Worm (Caenorhabditis elegans): ENCODE results near the gene Y73B3A.4.
"Not testable (repeated sequence)": the region's sequence is repeated elsewhere in the genome, so short reads cannot be mapped to it uniquely, and the experiment has no call there.

DNA sequence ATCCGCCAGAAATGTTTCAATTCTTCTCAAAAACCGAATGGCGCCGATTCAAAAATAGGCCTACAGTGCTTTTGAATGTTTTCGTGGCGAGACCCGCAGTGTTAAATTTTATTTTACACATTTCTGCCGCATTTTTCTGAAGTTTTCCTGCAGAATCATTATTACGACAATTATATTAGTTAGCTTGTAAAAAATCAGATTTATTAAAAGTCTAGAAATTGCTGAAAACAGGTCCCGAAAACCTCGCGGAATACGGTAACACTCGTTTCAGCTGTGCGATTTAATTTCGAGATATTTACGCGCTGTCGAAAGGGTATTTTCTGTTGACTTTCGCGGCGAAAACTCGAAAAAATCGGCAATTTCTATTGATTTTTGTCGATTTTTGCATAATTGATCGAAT, 57.1 kb downstream of the Y73B3A.4 start, which contains the start of gene Y73B3A.20:
- not testable (repeated sequence) for TF ChIP-seq unc-39 (tag; optimal IDR thresholded peaks at IDR 0.05); elt-1 (tag; optimal IDR thresholded peaks at IDR 0.05; ENCODE audit: borderline replicate concordance, insufficient read depth); elt-3 (tag; optimal IDR thresholded peaks at IDR 0.05); lin-13 (tag; optimal IDR thresholded peaks at IDR 0.05); nhr-237 (tag; optimal IDR thresholded peaks at IDR 0.05); ceh-43 (GFP tag; optimal IDR thresholded peaks at IDR 0.05); bed-3 (GFP tag; optimal IDR thresholded peaks at IDR 0.05); lsy-2 (tag; optimal IDR thresholded peaks at IDR 0.05); snpc-4 (tag; optimal IDR thresholded peaks at IDR 0.05); ztf-11 (tag; optimal IDR thresholded peaks at IDR 0.05); nhr-12 (tag; optimal IDR thresholded peaks at IDR 0.05)

Data from whole organism, mixed stage, embryonic.